Worm (Caenorhabditis elegans): Measurements from ENCODE around the gene che-10.

ce11 chrII:4650072-4650471 is 11.9 kb upstream of the che-10 start:
- TF ChIP-seq W03F9.2 (tag; optimal IDR thresholded peaks at IDR 0.05) (no peak), dao-5 (tag; optimal IDR thresholded peaks at IDR 0.05) (no peak)
